Worm (Caenorhabditis elegans): ENCODE measurements around the gene R07E5.4.

The R07E5.4 gene

DNA sequence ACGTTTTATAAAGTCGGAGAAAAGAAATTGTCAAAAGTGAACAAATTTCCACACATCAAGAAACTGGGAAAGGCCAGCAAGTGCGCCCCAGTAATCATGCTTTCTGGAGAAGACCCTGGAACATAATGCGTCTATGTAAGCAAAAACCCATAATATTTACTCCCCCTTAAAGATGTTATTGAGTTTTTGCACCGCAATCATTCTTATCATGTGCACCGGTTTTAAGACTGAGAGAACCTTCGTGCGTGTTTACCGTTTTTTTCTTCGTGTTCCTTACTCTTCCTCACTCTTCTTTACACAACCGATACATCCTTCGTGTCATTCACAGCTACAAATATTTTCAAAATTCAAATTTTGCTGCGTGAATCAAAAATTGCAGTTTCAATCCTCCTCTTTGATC lies 21.7 kb upstream of the R07E5.4 start:
- TF ChIP-seq nhr-71 (tag; optimal IDR thresholded peaks at IDR 0.05) (no peak), nhr-90 (tag; optimal IDR thresholded peaks at IDR 0.05; ENCODE audit: poor library complexity) (no peak), elt-3 (tag; optimal IDR thresholded peaks at IDR 0.05) (no peak), ceh-8 (GFP tag; optimal IDR thresholded peaks at IDR 0.05) (no peak), Y116A8C.19 (tag; optimal IDR thresholded peaks at IDR 0.05; ENCODE audit: borderline replicate concordance) (no peak), pag-3 (tag; optimal IDR thresholded peaks at IDR 0.05; ENCODE audit: borderline replicate concordance, insufficient read depth) (no peak), fkh-10 (GFP tag; optimal IDR thresholded peaks at IDR 0.05) (no peak), unc-30 (tag; optimal IDR thresholded peaks at IDR 0.05) (no peak), ztf-4 (tag; optimal IDR thresholded peaks at IDR 0.05) (no peak), lin-35 (GFP tag; optimal IDR thresholded peaks at IDR 0.05) (no peak), fkh-8 (tag; optimal IDR thresholded peaks at IDR 0.05) (no peak), nhr-76 (tag; optimal IDR thresholded peaks at IDR 0.05) (no peak), sox-4 (tag; optimal IDR thresholded peaks at IDR 0.05) (no peak), skn-1 (tag; optimal IDR thresholded peaks at IDR 0.05) (no peak), unc-62 (GFP tag; optimal IDR thresholded peaks at IDR 0.05) (no peak), ceh-90 (tag; optimal IDR thresholded peaks at IDR 0.05) (no peak), zip-4 (GFP tag; optimal IDR thresholded peaks at IDR 0.05) (no peak), sup-37 (GFP tag; optimal IDR thresholded peaks at IDR 0.05) (no peak), nhr-77 (tag; optimal IDR thresholded peaks at IDR 0.05) (no peak)

DNA sequence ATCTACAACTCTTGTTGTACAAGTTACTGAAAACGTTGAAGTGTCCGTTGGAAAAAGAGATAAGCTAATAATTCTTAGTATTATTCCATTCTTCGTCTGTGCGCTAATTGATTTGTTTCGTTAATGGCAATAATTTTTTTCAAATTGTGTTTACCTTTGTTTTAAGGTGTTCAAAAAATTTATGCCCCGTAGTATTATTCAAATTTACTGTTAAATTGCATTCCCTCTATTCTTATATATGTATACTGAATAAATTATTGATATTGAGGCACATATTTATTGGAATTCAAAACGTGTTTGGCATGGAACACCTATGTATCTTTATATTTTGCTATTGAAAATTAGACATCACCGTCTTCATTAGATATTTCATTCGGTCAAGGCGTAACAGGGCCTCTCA lies 19.7 kb upstream of the R07E5.4 start, which contains the start of gene pals-26:
Gene pals-26, plus strand, starts transcription at position 301 of the 400 bp plus-strand sequence.
- TF ChIP-seq unc-62 (GFP tag; optimal IDR thresholded peaks at IDR 0.05) (no peak), zip-4 (GFP tag; optimal IDR thresholded peaks at IDR 0.05) (no peak), efl-1 (optimal IDR thresholded peaks at IDR 0.05) (no peak), efl-1 (GFP tag; optimal IDR thresholded peaks at IDR 0.05 in 1 of 2) (no peak), fkh-10 (GFP tag; optimal IDR thresholded peaks at IDR 0.05) (no peak), mef-2 (tag; optimal IDR thresholded peaks at IDR 0.05) (no peak), unc-30 (tag; optimal IDR thresholded peaks at IDR 0.05) (no peak), ets-5 (GFP tag; IDR thresholded peaks at IDR 0.05) (no peak), dpl-1 (GFP tag; optimal IDR thresholded peaks at IDR 0.05) (no peak), aha-1 (tag; optimal IDR thresholded peaks at IDR 0.05) (no peak), mdl-1 (tag; optimal IDR thresholded peaks at IDR 0.05) (no peak), fkh-4 (tag; optimal IDR thresholded peaks at IDR 0.05; ENCODE audit: borderline replicate concordance) (no peak), swsn-7 (tag; optimal IDR thresholded peaks at IDR 0.05) (no peak), pag-3 (tag; optimal IDR thresholded peaks at IDR 0.05; ENCODE audit: borderline replicate concordance, insufficient read depth) (no peak), jun-1 (tag; optimal IDR thresholded peaks at IDR 0.05) (no peak), tbx-2 (tag; optimal IDR thresholded peaks at IDR 0.05) (no peak), efl-3 (GFP tag; optimal IDR thresholded peaks at IDR 0.05) (no peak), F16B12.6 (tag; optimal IDR thresholded peaks at IDR 0.05) (no peak)

ce11 chrIII:4378600-4379293 lies 15.8 kb upstream of the R07E5.4 start:
- TF ChIP-seq dsc-1 (tag; optimal IDR thresholded peaks at IDR 0.05) (peak; percentile 25), isw-1 (GFP tag; IDR thresholded peaks at IDR 0.05) (peak; percentile 8; the same call in 1 of the 2 replicates), blmp-1 (tag; optimal IDR thresholded peaks at IDR 0.05) (peak; percentile 28), swsn-7 (tag; optimal IDR thresholded peaks at IDR 0.05) (peak; percentile 52), lsy-2 (tag; optimal IDR thresholded peaks at IDR 0.05) (peak; percentile 30 to 65), aly-2 (tag; optimal IDR thresholded peaks at IDR 0.05) (peak; percentile 30), nhr-47 (tag; optimal IDR thresholded peaks at IDR 0.05) (peak; percentile 56), elt-3 (tag; optimal IDR thresholded peaks at IDR 0.05) (peak in 1 of 6 experiments; percentile 17), irx-1 (tag; optimal IDR thresholded peaks at IDR 0.05) (peak; percentile 19), lin-35 (GFP tag; optimal IDR thresholded peaks at IDR 0.05) (peak in 1 of 2 experiments; percentile 21), nhr-85 (tag) (peak; percentile 56), dpl-1 (GFP tag; optimal IDR thresholded peaks at IDR 0.05) (peak in 1 of 3 experiments; percentile 5), ceh-88 (GFP tag; IDR thresholded peaks at IDR 0.05) (peak; percentile 48; the same call in 1 of the 2 replicates), skn-1 (tag; optimal IDR thresholded peaks at IDR 0.05) (peak; percentile 27), nhr-19 (GFP tag; conservative IDR thresholded peaks at IDR 0.05) (peak; percentile 81), tbx-2 (tag; optimal IDR thresholded peaks at IDR 0.05) (peak; percentile 23), nhr-20 (tag; optimal IDR thresholded peaks at IDR 0.05) (peak; percentile 48), lir-3 (tag; optimal IDR thresholded peaks at IDR 0.05; ENCODE audit: poor library complexity) (peak; percentile 8), nhr-90 (tag; optimal IDR thresholded peaks at IDR 0.05; ENCODE audit: poor library complexity) (peak; percentile 56), efl-1 (optimal IDR thresholded peaks at IDR 0.05) (peak in 1 of 2 experiments; percentile 38), efl-1 (GFP tag; optimal IDR thresholded peaks at IDR 0.05 in 1 of 2) (peak in 1 of 2 experiments; percentile 61), nhr-71 (tag; optimal IDR thresholded peaks at IDR 0.05) (peak; percentile 62), rnt-1 (tag; optimal IDR thresholded peaks at IDR 0.05) (peak; percentile 28), snu-23 (GFP tag; optimal IDR thresholded peaks at IDR 0.05) (peak; percentile 52)

Measured in whole organism, L1 larva.